Fruit fly (Drosophila melanogaster) whole organism, embryonic: ENCODE measurements around the gene Nup37.

ENCODE experiments used
- Aef1 ChIP-seq: fragments of 200-800 bp; sonication (Bioruptor generic); IDR thresholded peaks from 3 replicates; pipeline ENCODE4 v1.3.6; 2022; ENCODE audit warnings: missing biosample characterization, missing genetic modification characterization
- BtbVII ChIP-seq: fragments of 200-800 bp; sonication (Bioruptor generic); optimal IDR thresholded peaks from 3 replicates; lab custom pipeline; 2017; ENCODE audit warnings: missing biosample characterization, mild to moderate bottlenecking, missing genetic modification characterization
- C15 ChIP-seq: fragments of 200-800 bp; sonication (Bioruptor generic); IDR thresholded peaks from 3 replicates; pipeline ENCODE4 v1.3.6; 2022; ENCODE audit warnings: missing biosample characterization, missing genetic modification characterization
- CG11504 ChIP-seq: fragments of 200-800 bp; sonication (Bioruptor generic); optimal IDR thresholded peaks from 3 replicates; lab custom pipeline; 2019; ENCODE audit warnings: missing biosample characterization, mild to moderate bottlenecking, missing genetic modification characterization, moderate library complexity
- CG11696 ChIP-seq: fragments of 200-800 bp; sonication (Bioruptor generic); IDR thresholded peaks from 2 replicates; pipeline ENCODE4 v1.3.6; 2022; ENCODE audit warnings: missing biosample characterization, missing genetic modification characterization
- CG14441 ChIP-seq: fragments of 200-800 bp; sonication (Bioruptor generic); IDR thresholded peaks from 2 replicates; pipeline ENCODE4 v1.3.6; 2022; ENCODE audit warnings: missing biosample characterization, missing genetic modification characterization
- CG15073 ChIP-seq: fragments of 200-800 bp; sonication (Bioruptor generic); optimal IDR thresholded peaks from 2 replicates; lab custom pipeline; 2016; ENCODE audit warnings: missing biosample characterization, missing genetic modification characterization
- CG1603 ChIP-seq: fragments of 200-800 bp; sonication (Bioruptor generic); optimal IDR thresholded peaks from 2 replicates; lab custom pipeline; 2019; ENCODE audit warnings: missing biosample characterization, mild to moderate bottlenecking, missing genetic modification characterization, moderate library complexity
- CG16813 ChIP-seq: fragments of 200-800 bp; sonication (Bioruptor generic); IDR thresholded peaks from 3 replicates; pipeline ENCODE4 v1.3.6; 2022; ENCODE audit warnings: missing biosample characterization, missing genetic modification characterization; ENCODE audit not compliant: partially characterized antibody
- CG17612 ChIP-seq: fragments of 200-800 bp; sonication (Bioruptor generic); IDR thresholded peaks from 2 replicates; pipeline ENCODE4 v1.3.6; 2022; ENCODE audit warnings: missing biosample characterization, missing genetic modification characterization
- CG1792 ChIP-seq: fragments of 200-800 bp; sonication (Bioruptor generic); optimal IDR thresholded peaks from 2 replicates; lab custom pipeline; 2016; ENCODE audit warnings: missing biosample characterization, missing genetic modification characterization
- CG18619 ChIP-seq: fragments of 200-800 bp; sonication (Bioruptor generic); optimal IDR thresholded peaks from 3 replicates; lab custom pipeline; 2017; ENCODE audit warnings: missing biosample characterization, mild to moderate bottlenecking, missing genetic modification characterization
- CG30403 ChIP-seq: fragments of 200-800 bp; sonication (Bioruptor generic); optimal IDR thresholded peaks from 3 replicates; lab custom pipeline; 2016; ENCODE audit warnings: missing biosample characterization, missing genetic modification characterization
- CG33557 ChIP-seq: fragments of 200-800 bp; sonication (Bioruptor generic); optimal IDR thresholded peaks from 2 replicates; lab custom pipeline; 2019; ENCODE audit warnings: missing biosample characterization, mild to moderate bottlenecking, missing genetic modification characterization, moderate library complexity
- CG3847 ChIP-seq: fragments of 200-800 bp; sonication (Bioruptor generic); IDR thresholded peaks from 2 replicates; pipeline ENCODE4 v1.3.6; 2022; ENCODE audit warnings: missing biosample characterization, missing genetic modification characterization
- CG42726 ChIP-seq: fragments of 200-800 bp; sonication (Bioruptor generic); IDR thresholded peaks from 2 replicates; pipeline ENCODE4 v1.3.6; 2022; ENCODE audit warnings: missing biosample characterization, missing genetic modification characterization; ENCODE audit not compliant: partially characterized antibody
- CG4707 ChIP-seq: fragments of 200-800 bp; sonication (Bioruptor generic); optimal IDR thresholded peaks from 2 replicates; lab custom pipeline; 2018; ENCODE audit warnings: missing biosample characterization, mild to moderate bottlenecking, missing genetic modification characterization, moderate library complexity
- CG6175 ChIP-seq: fragments of 200-800 bp; sonication (Bioruptor generic); IDR thresholded peaks from 3 replicates; pipeline ENCODE4 v1.3.6; 2022; ENCODE audit warnings: missing biosample characterization, missing genetic modification characterization
- CG8388 ChIP-seq: fragments of 200-800 bp; sonication (Bioruptor generic); optimal IDR thresholded peaks from 2 replicates; lab custom pipeline; 2019; ENCODE audit warnings: missing biosample characterization, mild to moderate bottlenecking, missing genetic modification characterization, moderate library complexity
- CG9609 ChIP-seq: fragments of 200-800 bp; sonication (Bioruptor generic); optimal IDR thresholded peaks from 3 replicates; lab custom pipeline; 2016; ENCODE audit warnings: missing biosample characterization, missing genetic modification characterization
- Dfd ChIP-seq, 2 experiments: fragments of >200 bp; optimal IDR thresholded peaks; 2 replicates each; lab custom pipeline; 2017; ENCODE audit warnings: missing biosample characterization in 2 of 2, missing genetic modification characterization in 2 of 2
- E2f2 ChIP-seq: fragments of 200-800 bp; sonication (Bioruptor generic); IDR thresholded peaks from 2 replicates; pipeline ENCODE4 v1.3.6; 2022; ENCODE audit warnings: missing biosample characterization, missing genetic modification characterization
- Gsc ChIP-seq: fragments of 200-800 bp; sonication (Bioruptor generic); IDR thresholded peaks from 2 replicates; pipeline ENCODE4 v1.3.6; 2022; ENCODE audit warnings: missing biosample characterization, missing genetic modification characterization
- Gug ChIP-seq: fragments of 200-800 bp; sonication (Bioruptor generic); IDR thresholded peaks from 4 replicates; pipeline ENCODE4 v1.3.6; 2022; ENCODE audit warnings: missing biosample characterization, missing genetic modification characterization
- Jarid2 ChIP-seq: fragments of 200-800 bp; sonication (Bioruptor generic); optimal IDR thresholded peaks from 3 replicates; lab custom pipeline; 2017; ENCODE audit warnings: mild to moderate bottlenecking, missing biosample characterization, missing genetic modification reagents, missing genetic modification characterization
- NC2β ChIP-seq: fragments of 200-800 bp; sonication (Bioruptor generic); optimal IDR thresholded peaks from 2 replicates; lab custom pipeline; 2016; ENCODE audit warnings: missing biosample characterization, missing genetic modification characterization
- NfI ChIP-seq: fragments of 200-800 bp; sonication (Bioruptor generic); optimal IDR thresholded peaks from 3 replicates; lab custom pipeline; 2018; ENCODE audit warnings: missing biosample characterization, mild to moderate bottlenecking, missing genetic modification characterization, moderate library complexity
- Optix ChIP-seq: fragments of 200-800 bp; sonication (Bioruptor generic); IDR thresholded peaks from 3 replicates; pipeline ENCODE4 v1.3.6; 2022; ENCODE audit warnings: missing biosample characterization, missing genetic modification characterization
- Ssrp ChIP-seq: fragments of 200-800 bp; sonication (Bioruptor generic); optimal IDR thresholded peaks from 2 replicates; lab custom pipeline; 2018; ENCODE audit warnings: missing biosample characterization, mild to moderate bottlenecking, missing genetic modification characterization, moderate library complexity
- Taf1 ChIP-seq: fragments of 200-800 bp; sonication (Bioruptor generic); IDR thresholded peaks from 2 replicates; pipeline ENCODE4 v1.3.6; 2022; ENCODE audit warnings: missing biosample characterization, missing genetic modification characterization
- Xrp1 ChIP-seq: fragments of 200-800 bp; sonication (Bioruptor generic); IDR thresholded peaks from 2 replicates; pipeline ENCODE4 v1.3.6; 2022; ENCODE audit warnings: missing biosample characterization, missing genetic modification characterization
- cas ChIP-seq: fragments of 200-800 bp; sonication (Bioruptor generic); IDR thresholded peaks from 2 replicates; pipeline ENCODE4 v1.3.6; 2022; ENCODE audit warnings: missing biosample characterization, missing genetic modification characterization
- chinmo ChIP-seq: fragments of 200-800 bp; sonication (Bioruptor generic); IDR thresholded peaks from 4 replicates; pipeline ENCODE4 v1.3.6; 2022; ENCODE audit warnings: missing biosample characterization, missing genetic modification characterization; ENCODE audit not compliant: partially characterized antibody
- dimm ChIP-seq: fragments of 200-800 bp; sonication (Bioruptor generic); IDR thresholded peaks from 2 replicates; pipeline ENCODE4 v1.3.6; 2022; ENCODE audit warnings: missing biosample characterization, missing genetic modification characterization
- ems ChIP-seq: fragments of 200-800 bp; sonication (Bioruptor generic); optimal IDR thresholded peaks from 3 replicates; lab custom pipeline; 2016; ENCODE audit warnings: missing biosample characterization, missing genetic modification characterization
- fd3F ChIP-seq: fragments of 200-800 bp; sonication (Bioruptor generic); optimal IDR thresholded peaks from 2 replicates; lab custom pipeline; 2018; ENCODE audit warnings: missing biosample characterization, mild to moderate bottlenecking, missing genetic modification characterization, moderate library complexity
- fru ChIP-seq: fragments of >200 bp; optimal IDR thresholded peaks from 2 replicates; lab custom pipeline; 2017
- hbn ChIP-seq: fragments of 200-800 bp; sonication (Bioruptor generic); IDR thresholded peaks from 2 replicates; pipeline ENCODE4 v1.3.6; 2022; ENCODE audit warnings: missing biosample characterization, missing genetic modification characterization; ENCODE audit not compliant: partially characterized antibody
- inv ChIP-seq: fragments of 200-800 bp; sonication (Bioruptor generic); IDR thresholded peaks from 2 replicates; pipeline ENCODE4 v1.3.6; 2022; ENCODE audit warnings: missing biosample characterization, missing genetic modification characterization; ENCODE audit not compliant: partially characterized antibody
- jing ChIP-seq: fragments of 200-800 bp; sonication (Bioruptor generic); optimal IDR thresholded peaks from 2 replicates; lab custom pipeline; 2018; ENCODE audit warnings: missing biosample characterization, mild to moderate bottlenecking, missing genetic modification characterization
- jumu ChIP-seq: fragments of 200-800 bp; sonication (Bioruptor generic); optimal IDR thresholded peaks from 3 replicates; lab custom pipeline; 2016; ENCODE audit warnings: missing biosample characterization, missing genetic modification characterization
- mam ChIP-seq: fragments of 200-800 bp; sonication (Bioruptor generic); optimal IDR thresholded peaks from 3 replicates; lab custom pipeline; 2016; ENCODE audit warnings: missing biosample characterization, missing genetic modification characterization
- nerfin-1 ChIP-seq: fragments of 200-800 bp; sonication (Bioruptor generic); optimal IDR thresholded peaks from 3 replicates; lab custom pipeline; 2019; ENCODE audit warnings: missing biosample characterization, mild to moderate bottlenecking, missing genetic modification characterization, moderate library complexity
- nerfin-2 ChIP-seq: fragments of 200-800 bp; sonication (Bioruptor generic); IDR thresholded peaks from 2 replicates; pipeline ENCODE4 v1.3.6; 2022; ENCODE audit warnings: missing biosample characterization, missing genetic modification characterization; ENCODE audit not compliant: partially characterized antibody
- pfk ChIP-seq: fragments of 200-800 bp; sonication (Bioruptor generic); optimal IDR thresholded peaks from 2 replicates; lab custom pipeline; 2018; ENCODE audit warnings: missing biosample characterization, mild to moderate bottlenecking, missing genetic modification characterization, moderate library complexity
- schlank ChIP-seq: fragments of 200-800 bp; sonication (Bioruptor generic); optimal IDR thresholded peaks from 2 replicates; lab custom pipeline; 2018; ENCODE audit warnings: missing biosample characterization, mild to moderate bottlenecking, missing genetic modification characterization
- shn ChIP-seq: fragments of 200-800 bp; sonication (Bioruptor generic); optimal IDR thresholded peaks from 3 replicates; lab custom pipeline; 2016; ENCODE audit warnings: missing biosample characterization, missing genetic modification characterization
- slbo ChIP-seq: fragments of 200-800 bp; sonication (Bioruptor generic); IDR thresholded peaks from 2 replicates; pipeline ENCODE4 v1.3.6; 2022; ENCODE audit warnings: missing biosample characterization, missing genetic modification characterization
- vvl ChIP-seq: fragments of 200-800 bp; sonication (Bioruptor generic); IDR thresholded peaks from 2 replicates; pipeline ENCODE4 v1.3.6; 2022; ENCODE audit warnings: missing biosample characterization, missing genetic modification characterization
- wek ChIP-seq: fragments of 200-800 bp; sonication (Bioruptor generic); optimal IDR thresholded peaks from 3 replicates; lab custom pipeline; 2018; ENCODE audit warnings: missing biosample characterization, mild to moderate bottlenecking, missing genetic modification characterization, moderate library complexity
- zen2 ChIP-seq: fragments of 200-800 bp; sonication (Bioruptor generic); IDR thresholded peaks from 3 replicates; pipeline ENCODE4 v1.3.6; 2022; ENCODE audit warnings: missing biosample characterization, missing genetic modification characterization; ENCODE audit not compliant: partially characterized antibody

Nup37 gene

DNA sequence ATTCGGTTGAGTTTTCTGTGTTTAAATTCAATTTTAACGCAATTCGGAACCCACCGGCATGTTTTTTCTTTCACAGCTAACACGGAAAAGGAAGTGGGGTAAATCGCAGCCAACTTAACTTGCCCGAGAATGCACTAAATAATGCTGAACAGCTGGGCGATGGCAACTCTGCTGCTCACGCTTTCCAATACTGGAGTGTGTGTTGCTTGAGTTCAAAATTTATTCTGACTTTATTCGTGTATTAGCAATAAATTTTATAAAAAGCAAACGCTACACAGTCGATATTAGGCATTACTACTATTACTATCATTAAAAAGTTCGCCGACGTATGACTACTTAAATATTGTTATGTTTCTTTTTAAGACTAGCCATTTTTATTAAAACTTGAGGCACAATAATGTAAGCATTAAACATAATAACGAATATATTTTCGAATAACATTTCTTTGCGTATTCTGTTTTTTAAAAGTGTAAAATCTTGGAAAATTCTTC lies at the start of gene Nup37, which contains the start of gene RpS27 (continued):
- TF ChIP-seq slbo (GFP tag; lab: Robert Waterston, UW) (peak; percentile 98), CG42726 (GFP tag; lab: Robert Waterston, UW) (no peak), NC2β (peak; percentile 100), CG18619 (peak; percentile 99), Gug (GFP tag; lab: Robert Waterston, UW) (peak; percentile 92), shn (GFP tag; lab: Kevin White, UChicago) (peak; percentile 99), C15 (GFP tag; lab: Robert Waterston, UW) (peak; percentile 93), CG11504 (tag; lab: Kevin White, UChicago) (peak; percentile 93), CG16813 (peak; percentile 48; the same call in 2 of the 3 replicates), cas (peak; percentile 91), Jarid2 (GFP tag; lab: Kevin White, UChicago) (peak; percentile 94), nerfin-1 (peak; percentile 94), mam (GFP tag; lab: Kevin White, UChicago) (peak; percentile 98), vvl (GFP tag; lab: Robert Waterston, UW) (peak; percentile 98), Xrp1 (GFP tag; lab: Robert Waterston, UW) (peak; percentile 62), fd3F (peak; percentile 97), Optix (peak; percentile 96), CG6175 (GFP tag; lab: Robert Waterston, UW) (peak; percentile 98), CG11696 (GFP tag; lab: Robert Waterston, UW) (peak; percentile 84), NfI (GFP tag; lab: Kevin White, UChicago) (peak; percentile 100), CG1792 (peak; percentile 98), CG1603 (tag; lab: Kevin White, UChicago) (peak; percentile 98), nerfin-2 (GFP tag; lab: Robert Waterston, UW) (no peak), jumu (GFP tag; lab: Kevin White, UChicago) (peak; percentile 96), schlank (tag; lab: Kevin White, UChicago) (peak; percentile 99), CG4707 (peak; percentile 97), CG17612 (peak; percentile 93), inv (GFP tag; lab: Robert Waterston, UW) (no peak), ems (peak; percentile 98), CG15073 (GFP tag; lab: Kevin White, UChicago) (peak; percentile 68), dimm (peak; percentile 92), Gsc (peak; percentile 83; the same call in 1 of the 2 replicates), E2f2 (GFP tag; lab: Robert Waterston, UW) (peak; percentile 85), CG14441 (GFP tag; lab: Robert Waterston, UW) (peak; percentile 95), chinmo (GFP tag; lab: Robert Waterston, UW) (no peak), BtbVII (GFP tag; lab: Kevin White, UChicago) (peak; percentile 99), zen2 (GFP tag; lab: Robert Waterston, UW) (no peak), Dfd (GFP tag; optimal IDR thresholded peaks at IDR 0.05; lab: Kevin White, UChicago) (no peak), hbn (no peak), CG3847 (GFP tag; lab: Robert Waterston, UW) (peak; percentile 98), jing (peak; percentile 94), CG30403 (GFP tag; lab: Kevin White, UChicago) (peak; percentile 96), Ssrp (tag; lab: Kevin White, UChicago) (peak; percentile 92), fru (no peak), Aef1 (GFP tag; lab: Robert Waterston, UW) (peak; percentile 95), Taf1 (peak; percentile 81; the same call in 1 of the 2 replicates), CG8388 (GFP tag; lab: Kevin White, UChicago) (peak; percentile 89), CG9609 (GFP tag; lab: Kevin White, UChicago) (peak; percentile 99), CG33557 (GFP tag; lab: Kevin White, UChicago) (peak; percentile 96), pfk (GFP tag; lab: Kevin White, UChicago) (peak; percentile 90), wek (peak; percentile 97)
